Worm (Caenorhabditis elegans) whole organism, young adult: ENCODE data around the gene C06B3.7.

Experiments
- F33H1.4 ChIP-seq: fragments of 200-800 bp; sonication (Bioruptor generic); IDR thresholded peaks from 2 replicates; pipeline ENCODE4 v1.3.6; 2022; ENCODE audit warnings: missing genetic modification reagents, missing genetic modification characterization, missing compliant biosample characterization
- T07F8.4 ChIP-seq: sonication (generic microtip); optimal IDR thresholded peaks from 2 replicates; lab custom pipeline; 2016; ENCODE audit warnings: mild to moderate bottlenecking, missing genetic modification characterization, moderate library complexity, missing compliant biosample characterization
- ama-1 ChIP-seq, 3 experiments: fragments of 150-350 bp in 1 of 3; sonication (generic microtip) in 2 of 3; optimal IDR thresholded peaks; 2 replicates each; lab custom pipeline; 2014 to 2018; ENCODE audit warnings: missing biosample characterization in 2 of 3, missing genetic modification characterization in 2 of 3, missing genetic modification reagents in 2 of 3
- athp-1 ChIP-seq: sonication (generic microtip); optimal IDR thresholded peaks from 2 replicates; lab custom pipeline; 2017; ENCODE audit warnings: mild to moderate bottlenecking, missing genetic modification characterization, missing compliant biosample characterization
- bed-2 ChIP-seq: fragments of 200-800 bp; sonication (Bioruptor generic); IDR thresholded peaks from 2 replicates; pipeline ENCODE4 v1.3.6; 2022; ENCODE audit warnings: missing genetic modification reagents, missing genetic modification characterization, missing compliant biosample characterization
- ceh-79 ChIP-seq: sonication (generic microtip); optimal IDR thresholded peaks from 2 replicates; lab custom pipeline; 2017; ENCODE audit warnings: mild to moderate bottlenecking, missing genetic modification characterization, missing compliant biosample characterization
- lin-54 ChIP-seq: fragments of 200-800 bp; sonication (Bioruptor generic); optimal IDR thresholded peaks from 2 replicates; lab custom pipeline; 2018; ENCODE audit warnings: mild to moderate bottlenecking, missing genetic modification characterization, missing compliant biosample characterization
- pha-4 ChIP-seq: fragments of 150-350 bp; sonication (generic microtip); optimal IDR thresholded peaks from 2 replicates; lab custom pipeline; 2014; ENCODE audit warnings: missing biosample characterization, missing genetic modification reagents, missing genetic modification characterization

ce11 chrV:13893583-13893982 lies 15.9 kb upstream of the C06B3.7 start:
- TF ChIP-seq athp-1 (no peak), T07F8.4 (tag; lab: Kevin White, UChicago) (no peak), pha-4 (no peak), F33H1.4 (no peak), bed-2 (GFP tag; lab: Robert Waterston, UW) (no peak), ceh-79 (no peak), lin-54 (GFP tag; lab: Kevin White, UChicago) (no peak), ama-1 (optimal IDR thresholded peaks at IDR 0.05; lab: Kevin White, UChicago) (no peak), ama-1 (GFP tag; optimal IDR thresholded peaks at IDR 0.05; lab: Kevin White, UChicago) (no peak)
